Fruit fly (Drosophila melanogaster) whole organism, embryonic: ENCODE measurements around the gene CG17666.

Experiments
- ATbp ChIP-seq: fragments of 200-800 bp; sonication (Bioruptor generic); optimal IDR thresholded peaks from 2 replicates; lab custom pipeline; 2017; ENCODE audit warnings: missing biosample characterization, mild to moderate bottlenecking, missing genetic modification characterization, missing genetic modification reagents
- Abd-B ChIP-seq: fragments of 200-800 bp; sonication (Bioruptor generic); optimal IDR thresholded peaks from 2 replicates; lab custom pipeline; 2018; ENCODE audit warnings: missing biosample characterization, mild to moderate bottlenecking, missing genetic modification characterization, moderate library complexity
- Bdp1 ChIP-seq: fragments of 200-800 bp; sonication (Bioruptor generic); optimal IDR thresholded peaks from 3 replicates; lab custom pipeline; 2016; ENCODE audit warnings: missing biosample characterization, missing genetic modification characterization
- Blimp-1 ChIP-seq: fragments of 200-800 bp; sonication (Bioruptor generic); optimal IDR thresholded peaks from 3 replicates; lab custom pipeline; 2018; ENCODE audit warnings: missing biosample characterization, missing genetic modification characterization, mild to moderate bottlenecking, moderate library complexity, missing genetic modification reagents
- CG10366 ChIP-seq: fragments of 200-800 bp; sonication (Bioruptor generic); IDR thresholded peaks from 2 replicates; pipeline ENCODE4 v1.3.6; 2022; ENCODE audit warnings: missing biosample characterization, missing genetic modification characterization
- CG13296 ChIP-seq: fragments of 200-800 bp; sonication (Bioruptor generic); optimal IDR thresholded peaks from 3 replicates; lab custom pipeline; 2018; ENCODE audit warnings: missing biosample characterization, mild to moderate bottlenecking, missing genetic modification characterization
- CG14050 ChIP-seq: fragments of 200-800 bp; sonication (Bioruptor generic); IDR thresholded peaks from 3 replicates; pipeline ENCODE4 v1.3.6; 2022; ENCODE audit warnings: missing biosample characterization, missing genetic modification characterization
- CG14860 ChIP-seq: fragments of 200-800 bp; sonication (Bioruptor generic); IDR thresholded peaks from 3 replicates; pipeline ENCODE4 v1.3.6; 2022; ENCODE audit warnings: missing biosample characterization, missing genetic modification characterization; ENCODE audit not compliant: partially characterized antibody
- CG15073 ChIP-seq: fragments of 200-800 bp; sonication (Bioruptor generic); optimal IDR thresholded peaks from 2 replicates; lab custom pipeline; 2016; ENCODE audit warnings: missing biosample characterization, missing genetic modification characterization
- CG1603 ChIP-seq: fragments of 200-800 bp; sonication (Bioruptor generic); optimal IDR thresholded peaks from 2 replicates; lab custom pipeline; 2019; ENCODE audit warnings: missing biosample characterization, mild to moderate bottlenecking, missing genetic modification characterization, moderate library complexity
- CG16815 ChIP-seq: fragments of 200-800 bp; sonication (Bioruptor generic); optimal IDR thresholded peaks from 3 replicates; lab custom pipeline; 2017; ENCODE audit warnings: missing biosample characterization, mild to moderate bottlenecking, missing genetic modification characterization
- CG18599 ChIP-seq: fragments of 200-800 bp; sonication (Bioruptor generic); optimal IDR thresholded peaks from 3 replicates; lab custom pipeline; 2017; ENCODE audit warnings: missing biosample characterization, missing genetic modification characterization, mild to moderate bottlenecking, moderate library complexity, missing genetic modification reagents
- CG30020 ChIP-seq: fragments of 200-800 bp; optimal IDR thresholded peaks from 2 replicates; lab custom pipeline; 2019; ENCODE audit warnings: missing biosample characterization, mild to moderate bottlenecking, missing genetic modification characterization, moderate library complexity
- CG3065 ChIP-seq: fragments of 200-800 bp; sonication (Bioruptor generic); optimal IDR thresholded peaks from 2 replicates; lab custom pipeline; 2016; ENCODE audit warnings: missing biosample characterization, missing genetic modification characterization
- CG3838 ChIP-seq: fragments of 200-800 bp; sonication (Bioruptor generic); optimal IDR thresholded peaks from 3 replicates; lab custom pipeline; 2016; ENCODE audit warnings: missing biosample characterization, missing genetic modification characterization
- CG4328 ChIP-seq: fragments of 200-800 bp; sonication (Bioruptor generic); optimal IDR thresholded peaks from 3 replicates; lab custom pipeline; 2017; ENCODE audit warnings: missing biosample characterization, missing genetic modification reagents, missing genetic modification characterization
- CG43689 ChIP-seq: fragments of 200-800 bp; sonication (Bioruptor generic); IDR thresholded peaks from 2 replicates; pipeline ENCODE4 v1.3.6; 2022; ENCODE audit warnings: missing biosample characterization, missing genetic modification characterization
- CG4424 ChIP-seq: fragments of 200-800 bp; sonication (Bioruptor generic); optimal IDR thresholded peaks from 3 replicates; lab custom pipeline; 2016; ENCODE audit warnings: missing biosample characterization, missing genetic modification characterization
- CG4730 ChIP-seq: fragments of 200-800 bp; sonication (Bioruptor generic); IDR thresholded peaks from 2 replicates; pipeline ENCODE4 v1.3.6; 2022; ENCODE audit warnings: missing biosample characterization, missing genetic modification characterization
- CG4820 ChIP-seq: fragments of 200-800 bp; sonication (Bioruptor generic); optimal IDR thresholded peaks from 3 replicates; lab custom pipeline; 2016; ENCODE audit warnings: missing biosample characterization, missing genetic modification characterization
- CG6813 ChIP-seq: fragments of 200-800 bp; sonication (Bioruptor generic); optimal IDR thresholded peaks from 2 replicates; lab custom pipeline; 2017; ENCODE audit warnings: missing biosample characterization, missing genetic modification characterization, mild to moderate bottlenecking, moderate library complexity, missing genetic modification reagents
- CG7963 ChIP-seq: fragments of 200-800 bp; sonication (Bioruptor generic); IDR thresholded peaks from 3 replicates; pipeline ENCODE4 v1.3.6; 2022; ENCODE audit warnings: missing biosample characterization, missing genetic modification characterization; ENCODE audit not compliant: partially characterized antibody
- Dfd ChIP-seq, 2 experiments: fragments of >200 bp; optimal IDR thresholded peaks; 2 replicates each; lab custom pipeline; 2017; ENCODE audit warnings: missing biosample characterization in 2 of 2, missing genetic modification characterization in 2 of 2
- E2f1 ChIP-seq: fragments of 200-800 bp; sonication (Bioruptor generic); IDR thresholded peaks from 2 replicates; pipeline ENCODE4 v1.3.6; 2022; ENCODE audit warnings: missing biosample characterization, missing genetic modification characterization
- ERR ChIP-seq: fragments of 200-800 bp; sonication (Bioruptor generic); optimal IDR thresholded peaks from 2 replicates; lab custom pipeline; 2016; ENCODE audit warnings: missing biosample characterization, missing genetic modification characterization
- Eip74EF ChIP-seq, 2 experiments: fragments of 200-800 bp in 1 of 2; fragments of >200 bp in 1 of 2; sonication (Bioruptor generic) in 1 of 2; optimal IDR thresholded peaks; 2 replicates each; lab custom pipeline; 2017 to 2019; ENCODE audit warnings: missing biosample characterization in 2 of 2, missing genetic modification characterization in 2 of 2, mild to moderate bottlenecking in 1 of 2, moderate library complexity in 1 of 2
- Hand ChIP-seq: fragments of 200-800 bp; sonication (Bioruptor generic); optimal IDR thresholded peaks from 2 replicates; lab custom pipeline; 2017; ENCODE audit warnings: mild to moderate bottlenecking, missing biosample characterization, missing genetic modification reagents, missing genetic modification characterization
- HmgZ ChIP-seq: fragments of 200-800 bp; sonication (Bioruptor generic); optimal IDR thresholded peaks from 2 replicates; lab custom pipeline; 2018; ENCODE audit warnings: missing biosample characterization, mild to moderate bottlenecking, missing genetic modification characterization
- Hr78 ChIP-seq, 2 experiments: fragments of 200-800 bp in 1 of 2; fragments of >200 bp in 1 of 2; sonication (Bioruptor generic) in 1 of 2; optimal IDR thresholded peaks; 2 replicates each; lab custom pipeline; 2017 to 2019; ENCODE audit warnings: missing biosample characterization in 2 of 2, missing genetic modification characterization in 2 of 2, mild to moderate bottlenecking in 1 of 2, moderate library complexity in 1 of 2
- Mes4 ChIP-seq: fragments of 200-800 bp; sonication (Bioruptor generic); optimal IDR thresholded peaks from 2 replicates; lab custom pipeline; 2016; ENCODE audit warnings: missing biosample characterization, missing genetic modification characterization
- Myb ChIP-seq: fragments of 200-800 bp; sonication (Bioruptor generic); optimal IDR thresholded peaks from 2 replicates; lab custom pipeline; 2016; ENCODE audit warnings: missing biosample characterization, missing genetic modification characterization
- Optix ChIP-seq: fragments of 200-800 bp; sonication (Bioruptor generic); IDR thresholded peaks from 3 replicates; pipeline ENCODE4 v1.3.6; 2022; ENCODE audit warnings: missing biosample characterization, missing genetic modification characterization
- Scr ChIP-seq: fragments of 200-800 bp; sonication (Bioruptor generic); IDR thresholded peaks from 2 replicates; pipeline ENCODE4 v1.3.6; 2022; ENCODE audit warnings: missing biosample characterization, missing genetic modification characterization; ENCODE audit not compliant: partially characterized antibody
- Side ChIP-seq: fragments of 200-800 bp; sonication (Bioruptor generic); optimal IDR thresholded peaks from 2 replicates; lab custom pipeline; 2016; ENCODE audit warnings: missing biosample characterization, missing genetic modification characterization
- Tbp ChIP-seq: fragments of >200 bp; optimal IDR thresholded peaks from 2 replicates; lab custom pipeline; 2018; ENCODE audit warnings: missing biosample characterization, missing genetic modification characterization
- bab2 ChIP-seq: fragments of 200-800 bp; sonication (Bioruptor generic); optimal IDR thresholded peaks from 2 replicates; lab custom pipeline; 2016; ENCODE audit warnings: missing biosample characterization, missing genetic modification characterization
- chinmo ChIP-seq: fragments of 200-800 bp; sonication (Bioruptor generic); IDR thresholded peaks from 4 replicates; pipeline ENCODE4 v1.3.6; 2022; ENCODE audit warnings: missing biosample characterization, missing genetic modification characterization; ENCODE audit not compliant: partially characterized antibody
- cwo ChIP-seq: fragments of 200-800 bp; sonication (Bioruptor generic); optimal IDR thresholded peaks from 3 replicates; lab custom pipeline; 2017; ENCODE audit warnings: missing biosample characterization, missing genetic modification characterization, mild to moderate bottlenecking, moderate library complexity, missing genetic modification reagents
- exex ChIP-seq: fragments of 200-800 bp; sonication (Bioruptor generic); optimal IDR thresholded peaks from 4 replicates; lab custom pipeline; 2018; ENCODE audit warnings: missing biosample characterization, mild to moderate bottlenecking, missing genetic modification characterization, moderate library complexity
- fd64A ChIP-seq: fragments of 200-800 bp; sonication (Bioruptor generic); optimal IDR thresholded peaks from 3 replicates; lab custom pipeline; 2018; ENCODE audit warnings: missing biosample characterization, mild to moderate bottlenecking, missing genetic modification characterization
- gem ChIP-seq: fragments of 200-800 bp; sonication (Bioruptor generic); optimal IDR thresholded peaks from 2 replicates; lab custom pipeline; 2019; ENCODE audit warnings: missing biosample characterization, mild to moderate bottlenecking, missing genetic modification characterization, moderate library complexity
- jumu ChIP-seq: fragments of 200-800 bp; sonication (Bioruptor generic); optimal IDR thresholded peaks from 3 replicates; lab custom pipeline; 2016; ENCODE audit warnings: missing biosample characterization, missing genetic modification characterization
- kay ChIP-seq: fragments of 200-800 bp; sonication (Bioruptor generic); optimal IDR thresholded peaks from 2 replicates; lab custom pipeline; 2016; ENCODE audit warnings: missing biosample characterization, missing genetic modification characterization
- nerfin-2 ChIP-seq: fragments of 200-800 bp; sonication (Bioruptor generic); IDR thresholded peaks from 2 replicates; pipeline ENCODE4 v1.3.6; 2022; ENCODE audit warnings: missing biosample characterization, missing genetic modification characterization; ENCODE audit not compliant: partially characterized antibody
- phol ChIP-seq: fragments of 200-800 bp; sonication (Bioruptor generic); optimal IDR thresholded peaks from 3 replicates; lab custom pipeline; 2018; ENCODE audit warnings: missing biosample characterization, mild to moderate bottlenecking, missing genetic modification characterization, moderate library complexity
- pros ChIP-seq: fragments of 200-800 bp; sonication (Bioruptor generic); optimal IDR thresholded peaks from 3 replicates; lab custom pipeline; 2019; ENCODE audit warnings: missing biosample characterization, mild to moderate bottlenecking, missing genetic modification characterization, moderate library complexity
- repo ChIP-seq: fragments of 200-800 bp; sonication (Bioruptor generic); optimal IDR thresholded peaks from 2 replicates; lab custom pipeline; 2016; ENCODE audit warnings: missing biosample characterization, missing genetic modification characterization
- sens ChIP-seq: fragments of 200-800 bp; sonication (Bioruptor generic); peaks from one replicate; lab custom pipeline; 2016; ENCODE audit warnings: missing biosample characterization, missing genetic modification characterization
- vnd ChIP-seq: fragments of 200-800 bp; sonication (Bioruptor generic); IDR thresholded peaks from 3 replicates; pipeline ENCODE4 v1.3.6; 2022; ENCODE audit warnings: missing biosample characterization, missing genetic modification characterization; ENCODE audit not compliant: partially characterized antibody
- zen ChIP-seq: fragments of 200-800 bp; sonication (Bioruptor generic); optimal IDR thresholded peaks from 3 replicates; lab custom pipeline; 2018; ENCODE audit warnings: missing biosample characterization, mild to moderate bottlenecking, missing genetic modification characterization, moderate library complexity

CG17666 gene

DNA sequence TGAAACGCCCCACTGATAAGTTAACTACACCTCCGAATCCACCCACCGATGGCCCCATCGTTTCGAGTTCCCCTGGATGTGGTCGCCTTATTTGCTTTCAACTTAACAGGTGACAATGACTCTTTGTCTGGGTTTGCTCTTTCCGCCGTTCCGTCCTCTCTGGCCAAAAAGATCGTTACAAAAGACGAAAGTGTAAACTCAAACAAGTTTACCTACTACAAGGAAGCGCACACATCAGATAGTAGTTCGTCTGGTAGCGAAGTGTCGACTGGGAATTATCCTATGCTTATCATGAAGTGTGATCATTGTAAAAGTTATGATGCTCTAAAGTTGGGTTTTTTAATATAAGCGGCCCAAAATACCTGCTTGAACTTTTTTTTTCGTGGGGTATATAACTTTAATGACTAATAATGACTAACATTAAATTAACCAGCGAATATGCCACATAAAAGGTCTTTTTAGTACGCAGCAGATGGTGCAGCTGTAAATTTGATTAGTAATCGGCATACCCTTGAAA lies 17.7 kb downstream of the CG17666 start (continued):
- TF ChIP-seq kay (GFP tag; lab: Kevin White, UChicago) (no peak), Mes4 (GFP tag; lab: Kevin White, UChicago) (no peak), Abd-B (GFP tag; lab: Kevin White, UChicago) (peak; percentile 0), nerfin-2 (GFP tag; lab: Robert Waterston, UW) (no peak), Optix (GFP tag; lab: Robert Waterston, UW) (no peak), exex (no peak), vnd (GFP tag; lab: Robert Waterston, UW) (no peak), CG13296 (no peak), phol (tag; lab: Kevin White, UChicago) (no peak), Tbp (no peak), jumu (GFP tag; lab: Kevin White, UChicago) (peak; percentile 12), Hand (GFP tag; lab: Kevin White, UChicago) (no peak), Myb (GFP tag; lab: Kevin White, UChicago) (no peak), bab2 (GFP tag; lab: Kevin White, UChicago) (no peak), zen (tag; lab: Kevin White, UChicago) (no peak), CG4730 (GFP tag; lab: Robert Waterston, UW) (no peak), CG10366 (no peak), CG16815 (no peak), CG1603 (tag; lab: Kevin White, UChicago) (peak; percentile 5), Bdp1 (no peak), ERR (GFP tag; lab: Kevin White, UChicago) (no peak), HmgZ (tag; lab: Kevin White, UChicago) (no peak), Dfd (GFP tag; optimal IDR thresholded peaks at IDR 0.05; lab: Kevin White, UChicago) (no peak), sens (GFP tag; lab: Kevin White, UChicago) (peak; percentile 78), E2f1 (GFP tag; lab: Robert Waterston, UW) (no peak), CG15073 (GFP tag; lab: Kevin White, UChicago) (no peak), CG4424 (GFP tag; lab: Kevin White, UChicago) (no peak), Side (no peak), Blimp-1 (GFP tag; lab: Kevin White, UChicago) (peak; percentile 55), Hr78 (GFP tag; optimal IDR thresholded peaks at IDR 0.05; lab: Kevin White, UChicago) (peak in 1 of 2 experiments; percentile 16), CG30020 (tag; lab: Kevin White, UChicago) (no peak), chinmo (no peak), CG43689 (GFP tag; lab: Robert Waterston, UW) (no peak), CG3838 (GFP tag; lab: Kevin White, UChicago) (no peak), Scr (GFP tag; lab: Robert Waterston, UW) (no peak), pros (GFP tag; lab: Kevin White, UChicago) (no peak), CG3065 (GFP tag; lab: Kevin White, UChicago) (no peak), CG7963 (no peak), repo (GFP tag; lab: Kevin White, UChicago) (no peak), CG18599 (GFP tag; lab: Kevin White, UChicago) (peak; percentile 51), fd64A (GFP tag; lab: Kevin White, UChicago) (no peak), CG4820 (no peak), gem (tag; lab: Kevin White, UChicago) (peak; percentile 41), CG4328 (GFP tag; lab: Kevin White, UChicago) (no peak), ATbp (GFP tag; lab: Kevin White, UChicago) (peak; percentile 62), CG14860 (GFP tag; lab: Robert Waterston, UW) (no peak), cwo (GFP tag; lab: Kevin White, UChicago) (no peak), CG14050 (GFP tag; lab: Robert Waterston, UW) (no peak), CG6813 (no peak), Eip74EF (GFP tag; optimal IDR thresholded peaks at IDR 0.05; lab: Kevin White, UChicago) (no peak)
